Worm (Caenorhabditis elegans): ENCODE data around the gene fbxb-1.

- no peak for TF ChIP-seq pqm-1 (tag; optimal IDR thresholded peaks at IDR 0.05)
- no peak for TF ChIP-seq F13H6.1 (tag; optimal IDR thresholded peaks at IDR 0.05)
- no peak for TF ChIP-seq unc-86 (tag; optimal IDR thresholded peaks at IDR 0.05)
- TF ChIP-seq T23F11.4 (GFP tag; optimal IDR thresholded peaks at IDR 0.05), result no peak
- TF ChIP-seq ceh-6 (GFP tag; optimal IDR thresholded peaks at IDR 0.05), result no peak
- no peak for TF ChIP-seq pag-3 (tag; optimal IDR thresholded peaks at IDR 0.05; ENCODE audit: borderline replicate concordance)
- TF ChIP-seq lin-11 (tag; optimal IDR thresholded peaks at IDR 0.05), result no peak
- TF ChIP-seq elt-2 (tag; optimal IDR thresholded peaks at IDR 0.05), result no peak
- no peak for TF ChIP-seq fkh-10 (GFP tag; optimal IDR thresholded peaks at IDR 0.05)
- TF ChIP-seq nhr-232 (tag; optimal IDR thresholded peaks at IDR 0.05), result no peak
Measured at ce11 chrV:19279888-19280287, 39.7 kb downstream of the fbxb-1 start, which contains the start of gene F21D9.8.
